Fruit fly (Drosophila melanogaster) whole organism, wandering third instar larva: ENCODE measurements around the gene CG14313.

Source experiments
- Abd-B ChIP-seq: fragments of >200 bp; optimal IDR thresholded peaks from 2 replicates; lab custom pipeline; 2017; ENCODE audit warnings: missing biosample characterization, missing genetic modification characterization
- Dfd ChIP-seq: fragments of >200 bp; optimal IDR thresholded peaks from 2 replicates; lab custom pipeline; 2017; ENCODE audit warnings: missing biosample characterization, missing genetic modification characterization
- Hnf4 ChIP-seq: fragments of 200-800 bp; sonication (Bioruptor generic); optimal IDR thresholded peaks from 2 replicates; lab custom pipeline; 2016; ENCODE audit warnings: missing biosample characterization, mild to moderate bottlenecking, missing genetic modification characterization
- h ChIP-seq: fragments of 200-800 bp; sonication (Bioruptor generic); optimal IDR thresholded peaks from 3 replicates; lab custom pipeline; 2016; ENCODE audit warnings: missing biosample characterization, mild to moderate bottlenecking, missing genetic modification characterization

DNA sequence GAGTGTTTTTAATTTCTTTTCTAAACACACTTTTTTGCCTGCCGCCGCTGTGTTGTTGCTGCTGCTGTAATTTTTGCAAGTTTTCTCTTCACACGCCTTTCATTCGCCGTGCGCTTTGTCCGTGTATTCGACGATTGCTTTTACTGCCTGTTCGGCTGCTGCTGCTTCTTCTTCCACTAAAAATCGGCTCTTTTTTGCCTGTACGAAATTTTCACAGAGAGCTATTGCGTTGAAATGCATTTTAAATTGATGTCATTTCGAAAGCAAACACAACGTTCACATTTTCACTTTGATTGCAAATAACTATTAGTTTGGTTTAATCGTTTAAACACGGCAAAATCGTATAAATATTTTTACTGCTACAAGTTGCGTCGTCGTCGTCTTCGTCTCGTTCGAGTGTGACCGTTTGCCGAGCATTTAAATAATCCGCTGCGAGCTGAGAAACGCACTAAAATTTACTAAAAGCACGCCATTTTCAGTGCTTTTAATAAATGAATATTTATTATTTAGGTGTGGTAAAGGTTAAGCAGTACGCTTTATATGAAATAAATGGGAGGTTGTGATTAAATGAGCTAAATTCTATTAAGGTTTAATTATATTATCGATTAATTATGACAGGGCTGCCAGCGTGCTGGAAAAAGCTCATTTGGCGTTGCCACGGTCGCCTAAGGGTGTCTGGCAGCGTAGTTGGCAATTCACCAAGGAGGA, 7.6 kb upstream of the CG14313 start, which contains the start of the genes Ssdp and CG7985:
- TF ChIP-seq h (GFP tag; lab: Kevin White, UChicago) (peak; percentile 31), Dfd (GFP tag; lab: Kevin White, UChicago) (no peak), Hnf4 (GFP tag; lab: Kevin White, UChicago) (no peak), Abd-B (GFP tag; lab: Kevin White, UChicago) (no peak)
